Worm (Caenorhabditis elegans) whole organism, midembryonic: Measurements from ENCODE around the gene F59A6.3.

Experiments used
- T22C8.4 ChIP-seq: fragments of 200-800 bp; sonication (Bioruptor generic); IDR thresholded peaks from 2 replicates; pipeline ENCODE4 v1.3.6; 2022; ENCODE audit warnings: missing genetic modification characterization, missing compliant biosample characterization
- flt-1 ChIP-seq: fragments of 200-800 bp; sonication (Bioruptor generic); IDR thresholded peaks from 2 replicates; pipeline ENCODE4 v1.3.6; 2022; ENCODE audit warnings: missing genetic modification characterization, missing compliant biosample characterization
- klf-2 ChIP-seq: fragments of 200-800 bp; sonication (Bioruptor generic); conservative IDR thresholded peaks from 2 replicates; pipeline ENCODE4 v1.3.6; 2022; ENCODE audit warnings: missing genetic modification reagents, missing genetic modification characterization, missing compliant biosample characterization
- med-1 ChIP-seq: sonication (generic microtip); optimal IDR thresholded peaks from 2 replicates; lab custom pipeline; 2017; ENCODE audit warnings: missing genetic modification characterization, mild to moderate bottlenecking, missing compliant biosample characterization, antibody characterized with exemption, missing genetic modification reagents; ENCODE audit not compliant: insufficient read depth
- ref-1 ChIP-seq: fragments of 200-800 bp; sonication (Bioruptor generic); conservative IDR thresholded peaks from 2 replicates; pipeline ENCODE4 v1.3.6; 2022; ENCODE audit warnings: missing genetic modification reagents, missing genetic modification characterization, missing compliant biosample characterization
- tab-1 ChIP-seq: fragments of 200-800 bp; sonication (Bioruptor generic); IDR thresholded peaks from 2 replicates; pipeline ENCODE4 v1.3.6; 2022; ENCODE audit warnings: missing genetic modification characterization, missing compliant biosample characterization
- ztf-29 ChIP-seq: fragments of 200-800 bp; sonication (Bioruptor generic); IDR thresholded peaks from 2 replicates; pipeline ENCODE4 v1.3.6; 2022; ENCODE audit warnings: missing genetic modification reagents, missing genetic modification characterization, missing compliant biosample characterization

DNA sequence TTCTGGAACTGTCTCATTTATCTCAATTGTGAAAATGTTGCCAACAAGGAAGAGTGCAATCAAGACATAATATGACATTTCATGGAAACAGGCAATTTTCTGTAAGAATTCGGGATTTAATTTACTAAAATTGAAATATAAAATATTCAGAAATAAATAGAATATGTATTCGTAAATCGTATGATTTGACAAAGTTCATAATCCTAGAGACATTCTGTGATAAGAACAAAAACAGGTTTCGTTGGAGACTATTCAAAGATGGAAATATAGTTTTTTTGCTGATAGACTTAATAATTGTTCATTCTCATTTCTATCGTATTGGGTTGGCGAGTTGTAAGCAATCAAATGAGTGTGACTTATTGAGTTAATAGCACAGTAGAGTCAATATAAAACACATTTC, 49.9 kb downstream of the F59A6.3 start, which contains the start of gene C27A2.12:
- TF ChIP-seq flt-1 (GFP tag; lab: Robert Waterston, UW) (no peak), T22C8.4 (no peak), med-1 (no peak), klf-2 (no peak), ztf-29 (no peak), ref-1 (GFP tag; lab: Robert Waterston, UW) (no peak), tab-1 (GFP tag; lab: Robert Waterston, UW) (no peak)
